Fruit fly (Drosophila melanogaster): ENCODE results near the gene mod.
A peak's percentile ranks its signal among the peaks of the same experiment; 100 is the strongest.

Gene mod

DNA sequence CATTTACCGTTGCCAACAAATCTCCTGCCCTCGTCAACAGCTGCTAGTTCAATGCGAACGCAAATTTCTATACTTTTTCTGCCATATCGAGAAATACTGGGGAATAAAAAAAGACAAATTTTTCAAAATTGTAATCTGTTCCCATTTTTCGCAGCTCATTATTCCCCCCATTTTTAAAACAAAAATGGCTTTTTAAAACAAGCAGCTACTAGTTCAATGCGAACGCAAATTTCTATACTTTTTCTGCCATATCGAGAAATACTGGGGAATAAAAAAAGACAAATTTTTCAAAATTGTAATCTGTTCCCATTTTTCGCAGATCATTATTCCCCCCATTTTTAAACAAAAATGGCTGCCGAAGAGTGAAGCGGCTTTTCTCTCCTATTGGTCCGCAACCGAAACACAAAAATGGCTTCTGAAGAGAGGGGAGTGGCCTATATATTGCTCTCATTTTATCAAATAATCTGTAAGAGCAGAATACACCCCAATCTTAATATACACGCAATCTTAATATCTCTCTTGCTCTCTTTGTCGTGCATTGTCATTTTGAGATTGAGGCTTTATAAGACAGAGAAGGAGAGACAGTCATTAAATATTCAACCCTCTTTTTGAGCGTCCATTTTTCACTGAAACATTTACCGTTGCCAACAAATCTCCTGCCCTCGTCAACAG lies 20.0 kb downstream of the mod start:
- peak; percentile 11 for TF ChIP-seq kay (GFP tag; ENCODE audit: borderline replicate concordance)
